Worm (Caenorhabditis elegans) whole organism, early embryonic: ENCODE results near the gene sdz-12.

Source experiments
- B0310.2 ChIP-seq: sonication (generic microtip); optimal IDR thresholded peaks from 2 replicates; lab custom pipeline; 2016; ENCODE audit warnings: mild to moderate bottlenecking, missing genetic modification characterization, missing compliant biosample characterization
- F13C5.2 ChIP-seq: sonication (generic microtip); optimal IDR thresholded peaks from 2 replicates; lab custom pipeline; 2017; ENCODE audit warnings: mild to moderate bottlenecking, missing genetic modification characterization, inconsistent platforms, missing compliant biosample characterization
- aly-1 ChIP-seq: sonication (generic microtip); optimal IDR thresholded peaks from 2 replicates; lab custom pipeline; 2016; ENCODE audit warnings: missing genetic modification characterization, missing compliant biosample characterization
- ama-1 ChIP-seq: fragments of 150-350 bp; optimal IDR thresholded peaks from 2 replicates; lab custom pipeline; 2014
- ceh-13 ChIP-seq: fragments of 200-800 bp; sonication (Bioruptor generic); optimal IDR thresholded peaks from 2 replicates; lab custom pipeline; 2018; ENCODE audit warnings: mild to moderate bottlenecking, missing genetic modification characterization, missing compliant biosample characterization
- ceh-36 ChIP-seq: sonication (generic microtip); optimal IDR thresholded peaks from 2 replicates; lab custom pipeline; 2016; ENCODE audit warnings: missing genetic modification characterization, inconsistent platforms, missing compliant biosample characterization
- ets-7 ChIP-seq: sonication (generic microtip); optimal IDR thresholded peaks from 2 replicates; lab custom pipeline; 2016; ENCODE audit warnings: missing genotype, missing genetic modification characterization, missing compliant biosample characterization
- flt-1 ChIP-seq: fragments of 200-800 bp; sonication (Bioruptor generic); IDR thresholded peaks from 2 replicates; pipeline ENCODE4 v1.3.6; 2022; ENCODE audit warnings: missing genetic modification characterization, missing compliant biosample characterization
- hmbx-1 ChIP-seq: sonication (generic microtip); optimal IDR thresholded peaks from 2 replicates; lab custom pipeline; 2016; ENCODE audit warnings: mild to moderate bottlenecking, missing genetic modification characterization, missing compliant biosample characterization
- hmg-4 ChIP-seq: fragments of 200-800 bp; sonication (Bioruptor generic); optimal IDR thresholded peaks from 2 replicates; lab custom pipeline; 2018; ENCODE audit warnings: mild to moderate bottlenecking, missing genetic modification characterization, missing compliant biosample characterization
- hnd-1 ChIP-seq: sonication (generic microtip); optimal IDR thresholded peaks from 2 replicates; lab custom pipeline; 2016; ENCODE audit warnings: missing genetic modification characterization, missing compliant biosample characterization
- pes-1 ChIP-seq: fragments of 200-800 bp; sonication (Bioruptor generic); IDR thresholded peaks from 2 replicates; pipeline ENCODE4 v1.3.6; 2022; ENCODE audit warnings: missing genetic modification reagents, missing genetic modification characterization, missing compliant biosample characterization
- scrt-1 ChIP-seq: fragments of 200-800 bp; sonication (Bioruptor generic); IDR thresholded peaks from 2 replicates; pipeline ENCODE4 v1.3.6; 2022; ENCODE audit warnings: missing genetic modification characterization, missing compliant biosample characterization
- sea-1 ChIP-seq: fragments of 200-800 bp; sonication (Bioruptor generic); conservative IDR thresholded peaks from 2 replicates; pipeline ENCODE4 v1.3.6; 2022; ENCODE audit warnings: missing genetic modification characterization, missing compliant biosample characterization
- tbx-11 ChIP-seq: fragments of 200-800 bp; sonication (Bioruptor generic); IDR thresholded peaks from 2 replicates; pipeline ENCODE4 v1.3.6; 2022; ENCODE audit warnings: missing genetic modification characterization, missing compliant biosample characterization
- tbx-37 ChIP-seq: fragments of 200-800 bp; sonication (Bioruptor generic); conservative IDR thresholded peaks from 2 replicates; pipeline ENCODE4 v1.3.6; 2022; ENCODE audit warnings: missing genetic modification reagents, missing genetic modification characterization, missing compliant biosample characterization
- tra-4 ChIP-seq: sonication (generic microtip); optimal IDR thresholded peaks from 2 replicates; lab custom pipeline; 2017; ENCODE audit warnings: missing genetic modification characterization, missing compliant biosample characterization

Gene sdz-12

DNA sequence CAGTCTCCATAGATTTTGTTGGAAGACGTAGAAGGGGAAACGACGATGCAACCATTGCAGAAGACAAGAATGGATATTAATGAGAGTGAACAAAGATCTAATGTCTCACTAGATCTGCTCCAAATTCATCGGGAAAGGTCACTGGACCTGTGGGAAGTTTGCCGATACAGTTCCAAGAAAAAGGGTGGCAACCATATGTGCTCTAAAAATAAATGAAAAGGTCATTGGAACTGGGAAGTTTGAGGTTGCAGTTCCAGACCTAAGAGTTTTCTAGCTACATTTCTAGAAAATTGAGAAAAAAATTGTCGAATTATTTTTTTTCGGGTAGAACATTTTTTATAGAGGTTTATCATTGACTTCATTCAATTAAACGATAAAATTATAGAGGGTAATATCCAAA, 15.8 kb upstream of the sdz-12 start, which contains the start of gene fbxb-92:
Gene fbxb-92, minus strand, starts transcription at position 101 of the 400 bp plus-strand sequence.
- no peak for TF ChIP-seq tra-4 (tag; lab: Kevin White, UChicago)
- no peak for TF ChIP-seq hnd-1
- TF ChIP-seq flt-1 (GFP tag; lab: Robert Waterston, UW), result no peak
- no peak for TF ChIP-seq B0310.2
- no peak for TF ChIP-seq F13C5.2 (tag; lab: Kevin White, UChicago)
- TF ChIP-seq ets-7 (tag; lab: Kevin White, UChicago), result no peak
- TF ChIP-seq ceh-36 (tag; lab: Kevin White, UChicago), result no peak
- no peak for TF ChIP-seq aly-1 (tag; lab: Kevin White, UChicago)
- TF ChIP-seq tbx-11 (GFP tag; lab: Robert Waterston, UW), result no peak
- no peak for TF ChIP-seq ama-1 (lab: Kevin White, UChicago)
- no peak for TF ChIP-seq hmg-4
- TF ChIP-seq tbx-37 (GFP tag; lab: Robert Waterston, UW), result no peak
- no peak for TF ChIP-seq sea-1 (GFP tag; lab: Robert Waterston, UW)
- TF ChIP-seq scrt-1 (GFP tag; lab: Robert Waterston, UW), result no peak
- no peak for TF ChIP-seq ceh-13 (GFP tag; lab: Kevin White, UChicago)
- no peak for TF ChIP-seq pes-1
- no peak for TF ChIP-seq hmbx-1 (tag; lab: Kevin White, UChicago)

DNA sequence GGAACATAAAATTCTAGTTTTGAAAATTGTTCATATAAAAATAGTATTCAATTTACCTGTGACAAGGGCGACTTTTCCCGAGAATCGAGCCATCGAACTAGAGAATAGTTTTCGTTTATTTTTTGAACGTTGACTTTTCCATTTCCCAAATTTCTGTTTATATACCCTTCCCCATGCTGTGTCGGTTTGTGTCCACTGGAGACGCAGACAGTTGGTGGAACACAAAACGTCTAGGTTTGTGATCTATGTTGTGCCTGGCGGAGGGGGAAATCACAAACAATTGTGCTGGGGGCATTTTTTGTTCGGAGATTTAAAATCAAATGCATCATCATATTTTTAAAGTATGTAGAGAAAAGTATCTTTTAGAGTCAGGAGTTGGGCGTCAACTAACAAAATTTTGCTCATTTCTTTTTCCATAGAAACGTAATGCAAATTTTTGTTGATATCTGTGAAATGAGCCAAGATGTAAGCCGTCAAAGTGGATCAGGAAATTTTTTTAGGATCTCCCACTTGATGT, 12.1 kb upstream of the sdz-12 start, which contains the start of gene nta-1:
Gene nta-1, minus strand, starts transcription at position 131 of the 517 bp plus-strand sequence.
- no peak for TF ChIP-seq tbx-11 (GFP tag; lab: Robert Waterston, UW)
- no peak for TF ChIP-seq hnd-1
- TF ChIP-seq ets-7 (tag; lab: Kevin White, UChicago), result no peak
- no peak for TF ChIP-seq pes-1

- TF ChIP-seq tbx-37 (GFP tag; lab: Robert Waterston, UW), result no peak
- TF ChIP-seq pes-1, result no peak
- no peak for TF ChIP-seq sea-1 (GFP tag; lab: Robert Waterston, UW)
- no peak for TF ChIP-seq F13C5.2 (tag; lab: Kevin White, UChicago)
- TF ChIP-seq tbx-11 (GFP tag; lab: Robert Waterston, UW), result no peak
- no peak for TF ChIP-seq hmg-4
- TF ChIP-seq ceh-13 (GFP tag; lab: Kevin White, UChicago), result no peak
- no peak for TF ChIP-seq scrt-1 (GFP tag; lab: Robert Waterston, UW)
- TF ChIP-seq ama-1 (lab: Kevin White, UChicago), result no peak
- no peak for TF ChIP-seq ceh-36 (tag; lab: Kevin White, UChicago)
- TF ChIP-seq ets-7 (tag; lab: Kevin White, UChicago), result no peak
- TF ChIP-seq hmbx-1 (tag; lab: Kevin White, UChicago), result no peak
- no peak for TF ChIP-seq aly-1 (tag; lab: Kevin White, UChicago)
Measured at ce11 chrII:3741584-3741983, 10.0 kb upstream of the sdz-12 start, which contains the start of gene F12E12.1. Gene F12E12.1, plus strand, starts transcription at chrII:3741884.

DNA sequence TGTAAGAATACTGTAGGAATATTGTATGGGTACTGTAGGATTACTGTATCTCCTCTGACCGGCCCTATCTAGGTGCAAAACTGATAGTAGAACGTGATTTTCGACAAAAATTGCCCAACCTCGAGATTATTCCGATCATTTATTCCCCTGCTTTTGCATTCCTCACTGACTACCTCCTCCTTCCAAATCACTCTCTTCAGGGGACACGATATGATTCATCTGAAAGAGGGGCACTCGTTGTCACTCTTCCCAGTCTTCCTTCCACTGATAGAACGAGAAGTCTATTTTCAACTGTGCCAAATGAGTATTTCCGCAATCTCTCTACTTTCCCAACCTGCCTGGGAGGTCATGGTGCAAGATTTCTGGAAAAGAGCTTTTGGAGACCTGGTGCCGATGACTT, 8.0 kb upstream of the sdz-12 start, which contains the start of gene F12E12.2:
Gene F12E12.2, plus strand, starts transcription at position 301 of the 400 bp plus-strand sequence.
- TF ChIP-seq B0310.2 (no peak), ama-1 (lab: Kevin White, UChicago) (no peak), scrt-1 (GFP tag; lab: Robert Waterston, UW) (no peak), tbx-11 (GFP tag; lab: Robert Waterston, UW) (no peak), hmg-4 (no peak), ets-7 (tag; lab: Kevin White, UChicago) (no peak), hnd-1 (no peak), pes-1 (no peak), tbx-37 (GFP tag; lab: Robert Waterston, UW) (no peak), hmbx-1 (tag; lab: Kevin White, UChicago) (no peak), aly-1 (tag; lab: Kevin White, UChicago) (no peak), tra-4 (tag; lab: Kevin White, UChicago) (no peak), sea-1 (GFP tag; lab: Robert Waterston, UW) (no peak), F13C5.2 (tag; lab: Kevin White, UChicago) (no peak), ceh-36 (tag; lab: Kevin White, UChicago) (no peak), flt-1 (GFP tag; lab: Robert Waterston, UW) (no peak), ceh-13 (GFP tag; lab: Kevin White, UChicago) (no peak)

DNA sequence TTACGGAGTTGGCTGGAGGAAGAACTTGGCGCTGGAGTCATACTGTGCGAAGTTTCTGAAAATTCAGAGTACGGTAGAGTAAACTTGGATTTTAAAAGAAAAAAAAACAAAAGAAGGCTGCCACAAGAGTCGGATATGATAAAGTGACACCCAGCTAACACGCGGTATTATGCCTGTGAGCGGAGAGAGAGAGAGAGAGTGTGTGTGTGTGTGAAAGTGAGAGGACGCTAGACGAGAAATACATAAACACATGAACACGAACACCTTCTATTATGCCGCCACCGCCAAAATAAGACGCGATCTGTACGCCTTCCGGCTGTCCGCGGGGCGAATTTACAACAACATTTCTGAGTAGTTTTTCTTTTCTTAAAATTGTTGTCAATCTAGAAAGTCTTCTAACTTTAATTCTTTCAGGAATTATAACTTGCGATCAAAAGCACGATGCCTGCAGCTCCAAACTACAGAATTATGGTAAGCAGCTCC, 5.3 kb upstream of the sdz-12 start, which contains the start of gene F12E12.6:
Gene F12E12.6, minus strand, starts transcription at position 51 of the 483 bp plus-strand sequence.
- TF ChIP-seq ets-7 (tag; lab: Kevin White, UChicago), result no peak
- no peak for TF ChIP-seq hmg-4
- TF ChIP-seq B0310.2, result no peak
- TF ChIP-seq hmbx-1 (tag; lab: Kevin White, UChicago), result no peak
- TF ChIP-seq ama-1 (lab: Kevin White, UChicago), result no peak
- TF ChIP-seq ceh-13 (GFP tag; lab: Kevin White, UChicago), result no peak
- no peak for TF ChIP-seq aly-1 (tag; lab: Kevin White, UChicago)
- no peak for TF ChIP-seq tbx-37 (GFP tag; lab: Robert Waterston, UW)
- TF ChIP-seq F13C5.2 (tag; lab: Kevin White, UChicago), result no peak
- TF ChIP-seq hnd-1, result no peak
- no peak for TF ChIP-seq ceh-36 (tag; lab: Kevin White, UChicago)
- no peak for TF ChIP-seq scrt-1 (GFP tag; lab: Robert Waterston, UW)
- TF ChIP-seq tbx-11 (GFP tag; lab: Robert Waterston, UW), result no peak

ce11 chrII:3727996-3728395, 3.6 kb downstream of the sdz-12 start, which contains the start of gene C46E10.8:
Gene C46E10.8, minus strand, starts transcription at chrII:3728096.
- TF ChIP-seq aly-1 (tag; lab: Kevin White, UChicago) (no peak), sea-1 (GFP tag; lab: Robert Waterston, UW) (no peak), ama-1 (lab: Kevin White, UChicago) (no peak), B0310.2 (no peak), hmbx-1 (tag; lab: Kevin White, UChicago) (no peak), flt-1 (GFP tag; lab: Robert Waterston, UW) (no peak), ceh-13 (GFP tag; lab: Kevin White, UChicago) (no peak)
